Worm (Caenorhabditis elegans) whole organism, midembryonic: ENCODE measurements around the gene swt-7.

ENCODE experiments used
- T22C8.4 ChIP-seq: fragments of 200-800 bp; sonication (Bioruptor generic); IDR thresholded peaks from 2 replicates; pipeline ENCODE4 v1.3.6; 2022; ENCODE audit warnings: missing genetic modification characterization, missing compliant biosample characterization
- cog-1 ChIP-seq: sonication (generic microtip); optimal IDR thresholded peaks from 2 replicates; lab custom pipeline; 2016; ENCODE audit warnings: missing genetic modification characterization, missing compliant biosample characterization
- flt-1 ChIP-seq: fragments of 200-800 bp; sonication (Bioruptor generic); IDR thresholded peaks from 2 replicates; pipeline ENCODE4 v1.3.6; 2022; ENCODE audit warnings: missing genetic modification characterization, missing compliant biosample characterization
- klf-2 ChIP-seq: fragments of 200-800 bp; sonication (Bioruptor generic); conservative IDR thresholded peaks from 2 replicates; pipeline ENCODE4 v1.3.6; 2022; ENCODE audit warnings: missing genetic modification reagents, missing genetic modification characterization, missing compliant biosample characterization
- med-1 ChIP-seq: sonication (generic microtip); optimal IDR thresholded peaks from 2 replicates; lab custom pipeline; 2017; ENCODE audit warnings: missing genetic modification characterization, mild to moderate bottlenecking, missing compliant biosample characterization, antibody characterized with exemption, missing genetic modification reagents; ENCODE audit not compliant: insufficient read depth
- ref-1 ChIP-seq: fragments of 200-800 bp; sonication (Bioruptor generic); conservative IDR thresholded peaks from 2 replicates; pipeline ENCODE4 v1.3.6; 2022; ENCODE audit warnings: missing genetic modification reagents, missing genetic modification characterization, missing compliant biosample characterization
- tab-1 ChIP-seq: fragments of 200-800 bp; sonication (Bioruptor generic); IDR thresholded peaks from 2 replicates; pipeline ENCODE4 v1.3.6; 2022; ENCODE audit warnings: missing genetic modification characterization, missing compliant biosample characterization
- ztf-23 ChIP-seq: fragments of 200-800 bp; sonication (Bioruptor generic); IDR thresholded peaks from 2 replicates; pipeline ENCODE4 v1.3.6; 2022; ENCODE audit warnings: missing genetic modification reagents, missing genetic modification characterization, missing compliant biosample characterization
- ztf-29 ChIP-seq: fragments of 200-800 bp; sonication (Bioruptor generic); IDR thresholded peaks from 2 replicates; pipeline ENCODE4 v1.3.6; 2022; ENCODE audit warnings: missing genetic modification reagents, missing genetic modification characterization, missing compliant biosample characterization

Gene swt-7

DNA sequence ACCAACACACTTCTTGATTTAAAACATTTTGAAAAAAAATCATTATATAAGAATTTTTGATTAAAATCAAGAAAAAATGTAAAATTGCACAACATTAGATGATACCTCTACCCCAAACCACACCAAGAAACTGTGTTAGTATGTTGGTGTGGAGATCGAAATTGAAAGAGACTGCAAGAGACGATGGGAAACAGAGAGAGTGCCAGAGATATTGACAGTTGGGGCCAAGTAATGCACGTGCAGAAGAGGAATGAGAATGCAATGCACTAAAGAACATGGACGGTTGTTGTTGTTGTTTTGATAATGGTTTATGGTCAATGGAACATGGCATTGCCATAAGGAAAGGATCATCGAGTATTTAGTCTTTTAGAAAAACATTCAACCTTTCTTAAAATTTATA, 1.6 kb upstream of the swt-7 start:
- TF ChIP-seq tab-1 = no peak
- no peak for TF ChIP-seq ztf-29
- TF ChIP-seq ztf-23 (GFP tag; lab: Robert Waterston, UW) = no peak
- no peak for TF ChIP-seq T22C8.4 (GFP tag; lab: Robert Waterston, UW)
- no peak for TF ChIP-seq med-1
- no peak for TF ChIP-seq klf-2 (GFP tag; lab: Robert Waterston, UW)
- TF ChIP-seq flt-1 (GFP tag; lab: Robert Waterston, UW) = no peak
- TF ChIP-seq ref-1 = no peak
- no peak for TF ChIP-seq cog-1 (tag; lab: Kevin White, UChicago)

DNA sequence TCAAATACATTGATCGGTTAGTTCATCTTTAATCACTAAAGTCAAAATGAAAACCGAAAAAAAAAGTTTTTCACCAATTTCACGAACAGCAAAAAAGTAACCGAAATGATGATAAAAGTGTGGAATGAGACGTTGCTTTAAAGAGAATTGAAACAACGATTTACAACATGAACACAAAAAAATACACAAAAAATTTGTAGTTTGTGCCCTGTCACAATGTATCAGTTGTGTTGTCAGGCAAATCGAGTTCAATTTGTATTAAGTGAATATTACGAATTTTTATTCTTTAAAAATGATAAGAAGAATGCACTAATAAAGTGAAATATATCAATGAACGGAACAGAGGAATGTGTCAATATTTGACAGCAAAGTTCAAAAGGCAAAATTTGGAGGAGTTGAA, 1.1 kb upstream of the swt-7 start:
- TF ChIP-seq ztf-29 (no peak), klf-2 (GFP tag; lab: Robert Waterston, UW) (no peak), T22C8.4 (GFP tag; lab: Robert Waterston, UW) (no peak), med-1 (no peak), ref-1 (no peak), cog-1 (tag; lab: Kevin White, UChicago) (no peak)

DNA sequence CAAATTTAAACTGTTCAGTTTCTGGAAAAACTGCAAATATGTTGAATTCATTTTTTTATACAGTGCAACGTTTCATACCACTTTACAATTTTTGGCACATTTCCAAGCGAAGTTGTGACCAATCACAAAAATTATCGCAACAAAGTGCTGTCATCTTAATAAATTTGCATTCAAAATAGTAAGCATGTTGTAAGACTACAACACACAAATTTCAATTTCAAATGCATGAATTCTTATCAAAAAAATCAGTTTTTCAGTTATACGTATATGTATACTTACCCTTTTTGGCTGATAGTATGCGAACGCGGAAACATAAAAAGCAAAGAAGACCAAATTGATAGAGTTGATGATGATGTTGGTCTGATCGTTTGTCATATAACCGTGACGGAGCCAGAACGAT, 403 bp downstream of the swt-7 start:
- TF ChIP-seq ztf-23 (GFP tag; lab: Robert Waterston, UW) (no peak), tab-1 (no peak), klf-2 (GFP tag; lab: Robert Waterston, UW) (no peak), T22C8.4 (GFP tag; lab: Robert Waterston, UW) (no peak), flt-1 (GFP tag; lab: Robert Waterston, UW) (no peak), cog-1 (tag; lab: Kevin White, UChicago) (no peak), ref-1 (no peak), med-1 (no peak), ztf-29 (no peak)

DNA sequence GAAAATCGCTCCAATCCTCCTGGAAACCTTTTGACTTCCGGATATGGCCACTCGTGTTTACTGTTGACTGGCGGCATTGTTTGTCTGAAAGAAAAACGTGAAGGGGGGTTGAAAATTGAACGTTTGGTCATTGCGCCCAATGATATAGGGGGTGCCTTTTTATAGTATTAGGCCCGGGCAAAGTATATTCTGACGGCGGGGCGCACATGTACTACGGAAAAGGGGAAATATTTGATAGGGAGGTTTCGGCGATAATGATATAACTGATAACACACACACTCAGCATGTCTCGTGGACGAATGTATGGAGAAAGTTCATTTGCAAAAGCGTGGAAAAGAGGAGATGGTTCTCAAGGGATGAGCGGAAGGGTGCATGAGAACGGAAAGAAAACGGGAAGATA, 3.0 kb downstream of the swt-7 start, which contains the start of gene cpt-4:
TSS of gene cpt-4 (minus strand) at position 84 of the 400 bp plus-strand sequence.
- TF ChIP-seq T22C8.4 (GFP tag; lab: Robert Waterston, UW) (no peak), ztf-29 (no peak), med-1 (no peak), ztf-23 (GFP tag; lab: Robert Waterston, UW) (no peak), tab-1 (no peak), klf-2 (GFP tag; lab: Robert Waterston, UW) (no peak), ref-1 (no peak), flt-1 (GFP tag; lab: Robert Waterston, UW) (no peak), cog-1 (tag; lab: Kevin White, UChicago) (no peak)

- TF ChIP-seq med-1 (no peak), ztf-23 (GFP tag; lab: Robert Waterston, UW) (no peak), ref-1 (no peak), klf-2 (GFP tag; lab: Robert Waterston, UW) (no peak), cog-1 (tag; lab: Kevin White, UChicago) (no peak), ztf-29 (no peak), tab-1 (no peak), T22C8.4 (GFP tag; lab: Robert Waterston, UW) (no peak), flt-1 (GFP tag; lab: Robert Waterston, UW) (no peak)
Measured at ce11 chrV:5026438-5026837, 4.2 kb downstream of the swt-7 start.

- TF ChIP-seq med-1 = no peak
- no peak for TF ChIP-seq tab-1
- TF ChIP-seq klf-2 (GFP tag; lab: Robert Waterston, UW) = no peak
- TF ChIP-seq ztf-29 = no peak
- TF ChIP-seq cog-1 (tag; lab: Kevin White, UChicago) = no peak
- TF ChIP-seq ref-1 = no peak
- TF ChIP-seq flt-1 (GFP tag; lab: Robert Waterston, UW) = no peak
- no peak for TF ChIP-seq ztf-23 (GFP tag; lab: Robert Waterston, UW)
- TF ChIP-seq T22C8.4 (GFP tag; lab: Robert Waterston, UW) = no peak
Measured at ce11 chrV:5023355-5023754, 7.3 kb downstream of the swt-7 start.

DNA sequence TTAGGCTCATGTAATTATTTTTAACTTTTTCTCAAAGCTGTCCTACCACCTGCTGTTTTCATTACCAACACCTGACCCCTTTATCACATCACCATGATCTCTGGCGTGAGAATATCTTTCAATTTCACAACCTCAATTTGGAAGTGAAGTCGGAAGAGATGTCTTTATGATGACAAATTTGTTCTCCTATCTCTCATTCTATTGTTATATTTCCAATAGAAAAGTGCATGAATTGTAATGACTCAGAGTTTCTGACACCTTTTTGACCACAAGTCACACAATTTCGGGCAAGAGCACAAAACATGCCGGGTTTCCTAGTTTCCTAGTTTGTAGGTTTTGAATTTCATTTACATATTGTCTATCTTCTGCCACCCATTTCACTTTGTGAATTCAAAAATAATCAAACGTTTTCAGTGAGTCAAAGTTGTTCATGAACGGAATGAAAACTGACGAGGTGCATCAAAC, 11.8 kb downstream of the swt-7 start, which contains the start of gene srr-4:
TSS of gene srr-4 (plus strand) at position 415 of the 465 bp plus-strand sequence.
- TF ChIP-seq ztf-29 = no peak
- no peak for TF ChIP-seq ztf-23 (GFP tag; lab: Robert Waterston, UW)
- no peak for TF ChIP-seq ref-1
- TF ChIP-seq klf-2 (GFP tag; lab: Robert Waterston, UW) = no peak
- TF ChIP-seq flt-1 (GFP tag; lab: Robert Waterston, UW) = no peak
- no peak for TF ChIP-seq tab-1
- TF ChIP-seq T22C8.4 (GFP tag; lab: Robert Waterston, UW) = no peak
- TF ChIP-seq cog-1 (tag; lab: Kevin White, UChicago) = no peak
- TF ChIP-seq med-1 = no peak

- TF ChIP-seq med-1 = no peak
- TF ChIP-seq klf-2 (GFP tag; lab: Robert Waterston, UW) = no peak
- TF ChIP-seq tab-1 = no peak
- TF ChIP-seq ztf-23 (GFP tag; lab: Robert Waterston, UW) = no peak
- TF ChIP-seq ref-1 = no peak
- TF ChIP-seq ztf-29 = no peak
- TF ChIP-seq flt-1 (GFP tag; lab: Robert Waterston, UW) = no peak
- TF ChIP-seq cog-1 (tag; lab: Kevin White, UChicago) = no peak
- no peak for TF ChIP-seq T22C8.4 (GFP tag; lab: Robert Waterston, UW)
Measured at ce11 chrV:5018067-5018466, 12.5 kb downstream of the swt-7 start.

DNA sequence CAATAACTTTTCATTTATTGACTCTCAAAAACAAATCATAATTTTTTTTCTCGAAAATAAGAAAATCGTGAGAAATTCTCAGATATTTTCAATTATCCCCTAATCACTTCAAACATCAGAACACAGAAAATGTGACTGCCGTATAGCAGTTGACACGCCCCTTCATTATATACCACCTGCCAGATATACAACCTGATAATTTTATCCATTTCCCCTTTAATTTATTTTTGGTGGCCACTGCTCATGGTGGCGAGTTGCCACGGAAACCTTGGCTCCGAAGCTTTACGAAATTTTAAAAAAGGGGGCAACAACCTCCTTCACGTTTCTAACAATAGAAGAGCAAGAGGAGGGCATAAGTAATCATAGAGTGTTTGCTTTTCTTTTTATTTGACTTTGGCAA, 13.9 kb downstream of the swt-7 start:
- 0 out of 2 replicates have a peak, but pooled peaks have one; percentile 10 for TF ChIP-seq ztf-29
- TF ChIP-seq ztf-23 (GFP tag; lab: Robert Waterston, UW) = no peak
- no peak for TF ChIP-seq med-1

DNA sequence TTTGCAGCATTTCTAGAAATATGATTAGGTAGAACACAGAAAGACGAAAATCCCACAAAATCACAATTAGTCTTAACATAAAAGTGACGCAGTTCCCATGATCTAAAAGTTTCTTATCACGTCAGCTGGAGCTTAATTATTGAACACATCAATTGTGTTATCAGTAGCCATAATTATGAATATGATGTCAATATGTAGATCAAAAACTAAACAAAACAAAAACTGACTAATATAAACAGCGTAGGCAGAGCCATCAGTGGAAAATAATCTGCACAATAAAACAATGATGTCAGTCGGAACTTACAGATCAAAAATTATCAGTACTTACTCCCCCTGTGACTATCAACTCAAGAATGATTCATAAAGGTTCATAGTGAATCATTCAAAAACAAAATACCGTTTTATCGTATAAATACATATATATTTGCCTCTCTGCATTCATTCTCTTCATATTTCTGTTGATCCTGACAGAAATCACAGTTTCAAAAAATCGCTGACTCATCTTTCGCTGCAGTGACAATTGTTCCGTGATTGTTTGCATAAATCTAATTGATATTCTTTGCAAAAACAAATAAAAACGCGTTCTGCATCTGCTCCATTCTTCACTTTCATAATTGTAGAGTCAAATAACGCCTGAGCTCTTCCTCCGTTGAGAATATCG, 18.3 kb downstream of the swt-7 start, which contains the start of gene srr-6:
TSS of gene srr-6 (plus strand) at position 611 of the 661 bp plus-strand sequence.
- TF ChIP-seq T22C8.4 (GFP tag; lab: Robert Waterston, UW) = no peak
- TF ChIP-seq ref-1 = no peak
- TF ChIP-seq med-1 = no peak
- no peak for TF ChIP-seq ztf-23 (GFP tag; lab: Robert Waterston, UW)
- TF ChIP-seq klf-2 (GFP tag; lab: Robert Waterston, UW) = no peak
- TF ChIP-seq flt-1 (GFP tag; lab: Robert Waterston, UW) = no peak
- TF ChIP-seq ztf-29 = no peak
- no peak for TF ChIP-seq cog-1 (tag; lab: Kevin White, UChicago)
- no peak for TF ChIP-seq tab-1
